Worm (Caenorhabditis elegans): ENCODE measurements around the gene K04A8.19.

- peak; percentile 92 for TF ChIP-seq nhr-23 (tag; optimal IDR thresholded peaks at IDR 0.05)
- no peak for TF ChIP-seq eor-1 (tag; optimal IDR thresholded peaks at IDR 0.05)
- TF ChIP-seq fkh-2 (tag; optimal IDR thresholded peaks at IDR 0.05): no peak
- no peak for TF ChIP-seq sea-2 (GFP tag; optimal IDR thresholded peaks at IDR 0.05)
- TF ChIP-seq ceh-28 (tag; optimal IDR thresholded peaks at IDR 0.05): peak; percentile 46
- TF ChIP-seq ZK546.5 (tag; optimal IDR thresholded peaks at IDR 0.05): no peak
- TF ChIP-seq nhr-11 (tag; optimal IDR thresholded peaks at IDR 0.05): no peak
- TF ChIP-seq elt-2 (tag; optimal IDR thresholded peaks at IDR 0.05): no peak
- TF ChIP-seq zag-1 (tag; optimal IDR thresholded peaks at IDR 0.05): no peak
- no peak for TF ChIP-seq elt-3 (tag; optimal IDR thresholded peaks at IDR 0.05)
- no peak for TF ChIP-seq unc-62 (GFP tag; optimal IDR thresholded peaks at IDR 0.05)
- no peak for TF ChIP-seq pha-4 (tag; optimal IDR thresholded peaks at IDR 0.05)
These were observed 40.3 kb downstream of the K04A8.19 start for ce11 chrV:6513786-6514430.
